Fruit fly (Drosophila melanogaster): ENCODE measurements around the gene Fhos.

Gene Fhos

DNA sequence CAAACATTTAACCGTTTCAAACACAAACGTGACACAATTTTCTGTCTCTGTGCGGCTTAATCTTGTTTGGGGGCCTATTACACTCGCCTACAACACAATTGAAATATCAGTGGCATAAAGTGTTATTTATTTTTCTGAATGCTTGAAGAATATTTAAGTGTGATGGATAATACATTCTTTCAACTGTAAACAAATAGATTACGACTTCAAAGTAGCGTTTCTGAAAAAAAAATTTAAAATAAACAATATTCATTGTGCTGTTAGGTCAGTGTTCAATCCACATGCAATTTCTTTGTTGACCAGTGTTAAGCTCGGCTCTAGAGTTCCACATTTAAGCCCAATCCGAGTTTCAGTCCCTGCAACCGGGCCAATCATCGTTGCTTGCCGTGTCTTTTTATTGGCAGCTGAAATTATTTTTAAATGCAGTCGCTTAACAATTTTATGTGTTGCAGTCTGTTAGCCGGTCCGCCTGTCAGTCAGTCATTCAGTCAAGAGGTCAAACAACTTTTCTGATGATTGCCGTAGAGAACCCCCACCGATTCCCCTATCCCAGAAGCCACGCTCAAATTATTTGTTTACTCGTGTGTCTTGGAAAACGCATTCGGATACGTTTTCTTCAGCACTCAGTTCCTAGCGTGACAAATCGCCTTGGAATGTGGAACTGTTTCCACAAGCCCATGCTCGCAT is 19.7 kb downstream of the Fhos start (continued):
- TF ChIP-seq Ets65A (GFP tag) (no peak), repo (GFP tag; optimal IDR thresholded peaks at IDR 0.05) (no peak), ttk (GFP tag; IDR thresholded peaks at IDR 0.05) (peak; percentile 62), unc-4 (GFP tag; IDR thresholded peaks at IDR 0.05; ENCODE audit: partially characterized antibody) (no peak), CG14441 (GFP tag; IDR thresholded peaks at IDR 0.05) (peak; percentile 69), abd-A (tag; optimal IDR thresholded peaks at IDR 0.05) (peak; percentile 18), CG1024 (GFP tag; IDR thresholded peaks at IDR 0.05) (no peak), Hr51 (GFP tag; optimal IDR thresholded peaks at IDR 0.05) (peak in 1 of 2 experiments; percentile 85), jumu (GFP tag; optimal IDR thresholded peaks at IDR 0.05) (peak; percentile 19), sens-2 (GFP tag; IDR thresholded peaks at IDR 0.05) (peak; percentile 34; the same call in 1 of the 2 replicates), Hr39 (optimal IDR thresholded peaks at IDR 0.05) (no peak), CG4854 (GFP tag; optimal IDR thresholded peaks at IDR 0.05) (peak; percentile 38), CG13894 (tag; optimal IDR thresholded peaks at IDR 0.05) (no peak), tap (tag; optimal IDR thresholded peaks at IDR 0.05) (peak; percentile 67), pzg (GFP tag; optimal IDR thresholded peaks at IDR 0.05) (no peak), CG9817 (tag; optimal IDR thresholded peaks at IDR 0.05) (peak; percentile 39), CG12219 (GFP tag; optimal IDR thresholded peaks at IDR 0.05) (peak; percentile 83), Ravus (GFP tag; IDR thresholded peaks at IDR 0.05) (no peak), CG31365 (tag; optimal IDR thresholded peaks at IDR 0.05) (no peak), dan (GFP tag; IDR thresholded peaks at IDR 0.05) (no peak), CG6689 (GFP tag; IDR thresholded peaks at IDR 0.05) (peak; percentile 78), CG13296 (GFP tag; optimal IDR thresholded peaks at IDR 0.05) (peak; percentile 25), tna (GFP tag; IDR thresholded peaks at IDR 0.05; ENCODE audit: partially characterized antibody) (no peak), zen (tag; optimal IDR thresholded peaks at IDR 0.05) (no peak), CG16863 (GFP tag; optimal IDR thresholded peaks at IDR 0.05) (peak; percentile 62), vfl (GFP tag; optimal IDR thresholded peaks at IDR 0.05) (no peak), zfh1 (GFP tag; IDR thresholded peaks at IDR 0.05) (peak; percentile 54; the same call in 1 of the 3 replicates), Nf-YB (GFP tag; optimal IDR thresholded peaks at IDR 0.05) (peak; percentile 70), CG17612 (GFP tag; IDR thresholded peaks at IDR 0.05) (no peak; the same call in 1 of the 2 replicates), fd3F (GFP tag; optimal IDR thresholded peaks at IDR 0.05) (peak; percentile 52), CG6272 (GFP tag; IDR thresholded peaks at IDR 0.05) (peak; percentile 70), chinmo (GFP tag; IDR thresholded peaks at IDR 0.05; ENCODE audit: partially characterized antibody) (no peak), usp (GFP tag; optimal IDR thresholded peaks at IDR 0.05) (no peak), tin (GFP tag; optimal IDR thresholded peaks at IDR 0.05) (peak; percentile 55), sr (GFP tag; IDR thresholded peaks at IDR 0.05) (no peak), CG1603 (tag; optimal IDR thresholded peaks at IDR 0.05) (peak; percentile 77), CG6654 (GFP tag; optimal IDR thresholded peaks at IDR 0.05) (peak; percentile 25), CG9797 (GFP tag; optimal IDR thresholded peaks at IDR 0.05) (no peak), CG15073 (GFP tag; optimal IDR thresholded peaks at IDR 0.05) (no peak), hth (optimal IDR thresholded peaks at IDR 0.05) (no peak), scrt (GFP tag; optimal IDR thresholded peaks at IDR 0.05) (peak; percentile 34), Elba2 (GFP tag; optimal IDR thresholded peaks at IDR 0.05) (no peak), CG7987 (GFP tag; optimal IDR thresholded peaks at IDR 0.05) (no peak), inv (GFP tag; IDR thresholded peaks at IDR 0.05; ENCODE audit: partially characterized antibody) (no peak), Aef1 (GFP tag; IDR thresholded peaks at IDR 0.05) (0 out of 3 replicates have a peak, but pooled peaks have one; percentile 18), CG15601 (tag; optimal IDR thresholded peaks at IDR 0.05) (peak; percentile 83), phol (tag; optimal IDR thresholded peaks at IDR 0.05) (peak; percentile 79), MESR4 (GFP tag; optimal IDR thresholded peaks at IDR 0.05) (no peak), CG8290 (GFP tag; optimal IDR thresholded peaks at IDR 0.05) (peak; percentile 3), CG8290 (tag; optimal IDR thresholded peaks at IDR 0.05) (peak in 1 of 2 experiments; percentile 29), CG12942 (GFP tag; optimal IDR thresholded peaks at IDR 0.05) (peak; percentile 48)

All from whole organism, embryonic.